Worm (Caenorhabditis elegans) whole organism, L3 larva: ENCODE results near the gene atg-2.

Source experiments
- R02D3.7 ChIP-seq: fragments of 150-350 bp; optimal IDR thresholded peaks from 2 replicates; lab custom pipeline; 2014; ENCODE audit warnings: missing biosample characterization, missing genetic modification characterization
- ceh-82 ChIP-seq: fragments of 150-350 bp; optimal IDR thresholded peaks from 2 replicates; lab custom pipeline; 2014; ENCODE audit warnings: missing biosample characterization, missing genetic modification characterization
- elt-1 ChIP-seq: fragments of 150-350 bp; optimal IDR thresholded peaks from 2 replicates; lab custom pipeline; 2014; ENCODE audit warnings: missing biosample characterization, missing genetic modification characterization
- eor-1 ChIP-seq, 2 experiments: fragments of 150-350 bp; optimal IDR thresholded peaks; 2 replicates each; lab custom pipeline; 2014 to 2018; ENCODE audit warnings: missing biosample characterization in 2 of 2, missing genetic modification characterization in 2 of 2
- hmg-11 ChIP-seq: sonication (generic microtip); optimal IDR thresholded peaks from 2 replicates; lab custom pipeline; 2016; ENCODE audit warnings: missing genetic modification characterization, missing compliant biosample characterization
- jun-1 ChIP-seq: fragments of 150-350 bp; optimal IDR thresholded peaks from 2 replicates; lab custom pipeline; 2014; ENCODE audit warnings: missing biosample characterization, missing genetic modification reagents, missing genetic modification characterization
- lin-39 ChIP-seq: fragments of 150-350 bp; optimal IDR thresholded peaks from 2 replicates; lab custom pipeline; 2018; ENCODE audit warnings: missing biosample characterization, missing genetic modification reagents, missing genetic modification characterization
- mml-1 ChIP-seq: fragments of 150-350 bp; sonication (generic microtip); optimal IDR thresholded peaks from 3 replicates; lab custom pipeline; 2014; ENCODE audit warnings: missing biosample characterization, missing genetic modification characterization
- nhr-11 ChIP-seq: fragments of 150-350 bp; optimal IDR thresholded peaks from 2 replicates; lab custom pipeline; 2014; ENCODE audit warnings: missing biosample characterization, missing genetic modification characterization
- nhr-237 ChIP-seq: fragments of 150-350 bp; optimal IDR thresholded peaks from 2 replicates; lab custom pipeline; 2014; ENCODE audit warnings: missing biosample characterization, missing genetic modification characterization
- nhr-43 ChIP-seq: sonication (generic microtip); optimal IDR thresholded peaks from 2 replicates; lab custom pipeline; 2016; ENCODE audit warnings: mild to moderate bottlenecking, missing genetic modification characterization, missing compliant biosample characterization; ENCODE audit not compliant: poor library complexity, severe bottlenecking
- skn-1 ChIP-seq: fragments of 150-350 bp; optimal IDR thresholded peaks from 2 replicates; lab custom pipeline; 2014; ENCODE audit warnings: missing biosample characterization, missing genetic modification characterization
- tbx-2 ChIP-seq: sonication (generic microtip); optimal IDR thresholded peaks from 2 replicates; lab custom pipeline; 2016; ENCODE audit warnings: mild to moderate bottlenecking, missing genetic modification characterization, missing compliant biosample characterization

- TF ChIP-seq nhr-43 (tag; lab: Kevin White, UChicago) (no peak), skn-1 (no peak), R02D3.7 (tag; lab: Kevin White, UChicago) (no peak), nhr-237 (tag; lab: Kevin White, UChicago) (no peak), tbx-2 (tag; lab: Kevin White, UChicago) (no peak), nhr-11 (tag; lab: Kevin White, UChicago) (no peak), eor-1 (tag; optimal IDR thresholded peaks at IDR 0.05; lab: Kevin White, UChicago) (no peak), mml-1 (tag; lab: Kevin White, UChicago) (no peak), jun-1 (tag; lab: Kevin White, UChicago) (no peak), ceh-82 (tag; lab: Kevin White, UChicago) (no peak), hmg-11 (tag; lab: Kevin White, UChicago) (no peak), lin-39 (no peak), elt-1 (tag; lab: Kevin White, UChicago) (no peak)
These were observed 15.6 kb upstream of the atg-2 start, which contains the start of gene asp-3 for ce11 chrX:6790986-6791385.
